Worm (Caenorhabditis elegans): ENCODE data around the gene F21C10.6.

Gene F21C10.6

ce11 chrV:9097213-9097612 is 27.1 kb upstream of the F21C10.6 start (continued):
- peak; percentile 38; the same call in 1 of the 2 replicates for TF ChIP-seq Y53G8AR.9 (GFP tag; conservative IDR thresholded peaks at IDR 0.05)
- TF ChIP-seq ekl-4 (GFP tag; IDR thresholded peaks at IDR 0.05), result 0 out of 2 replicates have a peak, but pooled peaks have one; percentile 27
- no peak for TF ChIP-seq let-526 (GFP tag; IDR thresholded peaks at IDR 0.05)
- TF ChIP-seq dpff-1 (tag; optimal IDR thresholded peaks at IDR 0.05), result no peak
- peak; percentile 12 for TF ChIP-seq tbp1 (GFP tag; optimal IDR thresholded peaks at IDR 0.05)
- TF ChIP-seq him-1 (tag; optimal IDR thresholded peaks at IDR 0.05), result no peak
- no peak for TF ChIP-seq lir-1 (GFP tag; conservative IDR thresholded peaks at IDR 0.05)
- TF ChIP-seq ztf-22 (GFP tag; optimal IDR thresholded peaks at IDR 0.05), result no peak
- no peak for TF ChIP-seq ets-4 (GFP tag; optimal IDR thresholded peaks at IDR 0.05)
- TF ChIP-seq F57C9.4 (tag; optimal IDR thresholded peaks at IDR 0.05), result no peak
- no peak for TF ChIP-seq ceh-40 (GFP tag; IDR thresholded peaks at IDR 0.05)
- TF ChIP-seq nhr-179 (tag; optimal IDR thresholded peaks at IDR 0.05), result no peak
- no peak for TF ChIP-seq gei-17 (GFP tag; optimal IDR thresholded peaks at IDR 0.05)
- TF ChIP-seq cebp-1 (GFP tag; IDR thresholded peaks at IDR 0.05), result no peak
- peak; percentile 57 for TF ChIP-seq cebp-1 (tag; optimal IDR thresholded peaks at IDR 0.05)
- peak; percentile 38 for TF ChIP-seq ama-1 (optimal IDR thresholded peaks at IDR 0.05)
- no peak for TF ChIP-seq ama-1 (GFP tag; optimal IDR thresholded peaks at IDR 0.05)
- TF ChIP-seq ztf-25 (GFP tag; IDR thresholded peaks at IDR 0.05), result no peak
- peak; percentile 14 for TF ChIP-seq tlf-1 (GFP tag; optimal IDR thresholded peaks at IDR 0.05)
- no peak for TF ChIP-seq zim-3 (tag; optimal IDR thresholded peaks at IDR 0.05)
- TF ChIP-seq nfyb-1 (GFP tag; IDR thresholded peaks at IDR 0.05), result peak; percentile 28; the same call in 1 of the 2 replicates
- TF ChIP-seq lin-26 (GFP tag; IDR thresholded peaks at IDR 0.05), result no peak
- TF ChIP-seq somi-1 (GFP tag; optimal IDR thresholded peaks at IDR 0.05), result no peak
- TF ChIP-seq T26A5.8 (tag; optimal IDR thresholded peaks at IDR 0.05), result no peak
- TF ChIP-seq athp-1 (tag; optimal IDR thresholded peaks at IDR 0.05), result no peak
- no peak for TF ChIP-seq B0035.1 (tag; optimal IDR thresholded peaks at IDR 0.05)
- TF ChIP-seq atf-7 (tag; optimal IDR thresholded peaks at IDR 0.05), result no peak
- no peak for TF ChIP-seq snpc-1.1 (tag; optimal IDR thresholded peaks at IDR 0.05; ENCODE audit: insufficient read depth)
- 0 out of 2 replicates have a peak, but pooled peaks have one; percentile 35 for TF ChIP-seq Y79H2A.3 (GFP tag; conservative IDR thresholded peaks at IDR 0.05)
- no peak for TF ChIP-seq rpc-1 (optimal IDR thresholded peaks at IDR 0.05)
- no peak for TF ChIP-seq rpc-1 (tag; optimal IDR thresholded peaks at IDR 0.05)
- no peak for TF ChIP-seq let-607 (tag; optimal IDR thresholded peaks at IDR 0.05)
- no peak for TF ChIP-seq madf-8 (GFP tag; conservative IDR thresholded peaks at IDR 0.05)
- no peak for TF ChIP-seq D2030.7 (GFP tag; IDR thresholded peaks at IDR 0.05)
- 0 out of 2 replicates have a peak, but pooled peaks have one; percentile 11 for TF ChIP-seq C06A6.2 (GFP tag; conservative IDR thresholded peaks at IDR 0.05)
- no peak for TF ChIP-seq attf-6 (GFP tag; IDR thresholded peaks at IDR 0.05)
- TF ChIP-seq ceh-27 (GFP tag; optimal IDR thresholded peaks at IDR 0.05), result no peak
- no peak for TF ChIP-seq egrh-3 (GFP tag; IDR thresholded peaks at IDR 0.05)
- TF ChIP-seq sptf-2 (GFP tag; optimal IDR thresholded peaks at IDR 0.05), result no peak
- no peak for TF ChIP-seq nhr-120 (GFP tag; IDR thresholded peaks at IDR 0.05)
- TF ChIP-seq Y56A3A.18 (GFP tag; IDR thresholded peaks at IDR 0.05), result no peak
